Worm (Caenorhabditis elegans): ENCODE measurements around the gene dpm-3.

DNA sequence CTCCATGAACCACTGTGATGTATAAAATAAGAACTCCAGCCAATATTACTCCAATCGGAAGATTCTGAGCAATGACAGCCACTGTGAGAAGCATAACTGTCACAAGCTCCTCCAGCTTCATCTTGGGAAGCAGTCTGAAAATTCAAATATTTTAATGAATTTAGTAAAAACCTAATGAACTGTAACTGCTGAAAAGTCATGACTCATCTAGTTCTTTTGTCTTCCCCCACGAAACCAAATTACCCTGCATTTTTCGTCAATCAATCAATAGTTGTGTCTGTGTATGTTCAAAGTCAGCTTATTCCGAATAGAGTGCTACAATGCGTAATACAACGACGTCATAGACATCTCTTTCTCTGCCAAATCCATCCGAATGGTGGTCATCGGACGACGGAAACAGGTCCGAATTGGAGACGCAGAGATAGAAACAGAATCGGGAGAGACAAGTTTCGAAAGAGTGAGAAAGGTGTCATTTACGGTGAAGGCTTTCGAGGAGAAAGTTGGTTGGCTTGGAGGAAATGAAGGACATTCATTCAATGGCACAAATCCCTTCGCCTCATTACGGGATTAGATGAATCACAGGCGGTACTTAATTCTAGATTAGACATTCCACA is 5.4 kb downstream of the dpm-3 start:
- TF ChIP-seq B0310.2 (tag; optimal IDR thresholded peaks at IDR 0.05) (no peak), ama-1 (optimal IDR thresholded peaks at IDR 0.05) (no peak), tbx-37 (GFP tag; conservative IDR thresholded peaks at IDR 0.05) (no peak), flt-1 (GFP tag; IDR thresholded peaks at IDR 0.05) (no peak), hmbx-1 (tag; optimal IDR thresholded peaks at IDR 0.05) (no peak), tra-4 (tag; optimal IDR thresholded peaks at IDR 0.05) (no peak), ets-7 (tag; optimal IDR thresholded peaks at IDR 0.05) (no peak), ceh-36 (tag; optimal IDR thresholded peaks at IDR 0.05) (no peak), hmg-4 (GFP tag; optimal IDR thresholded peaks at IDR 0.05) (no peak), pes-1 (GFP tag; IDR thresholded peaks at IDR 0.05) (no peak), sea-1 (GFP tag; conservative IDR thresholded peaks at IDR 0.05) (no peak)
